Worm (Caenorhabditis elegans): ENCODE results near the gene C27F2.7.

The C27F2.7 gene

DNA sequence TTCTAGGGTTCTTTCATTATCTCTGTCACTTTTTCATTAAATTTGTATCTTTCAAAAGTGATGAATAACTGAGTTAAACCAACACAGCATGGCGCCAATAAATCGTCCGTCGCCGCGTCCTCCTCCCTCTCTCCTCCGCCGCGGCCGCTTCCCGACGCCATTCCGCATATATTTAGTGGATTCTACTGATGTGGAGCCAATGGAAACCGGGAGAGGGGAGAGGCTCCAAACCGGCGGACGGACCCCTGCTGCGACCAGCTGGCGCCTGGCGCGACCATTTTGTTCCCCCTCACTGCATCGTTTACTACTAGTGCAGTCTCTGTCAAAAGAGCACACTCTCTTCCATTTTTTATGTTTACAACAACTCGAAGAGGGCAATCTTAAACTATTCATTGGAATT lies 33.1 kb downstream of the C27F2.7 start (continued):
- peak in 1 of 2 experiments; percentile 67 for TF ChIP-seq daf-16 (GFP tag; optimal IDR thresholded peaks at IDR 0.05)
- TF ChIP-seq daf-16 (tag; optimal IDR thresholded peaks at IDR 0.05) = peak; percentile 12
- TF ChIP-seq ama-1 (optimal IDR thresholded peaks at IDR 0.05) = no peak
- TF ChIP-seq nhr-11 (tag; optimal IDR thresholded peaks at IDR 0.05) = no peak
- TF ChIP-seq rbr-2 (tag; optimal IDR thresholded peaks at IDR 0.05) = no peak
- TF ChIP-seq nhr-28 (tag; optimal IDR thresholded peaks at IDR 0.05) = no peak
- no peak for TF ChIP-seq zfp-2 (tag; optimal IDR thresholded peaks at IDR 0.05)
- no peak for TF ChIP-seq zfp-3 (GFP tag; conservative IDR thresholded peaks at IDR 0.05)
- no peak for TF ChIP-seq mxl-3 (GFP tag; optimal IDR thresholded peaks at IDR 0.05)
- TF ChIP-seq R02D3.7 (tag; optimal IDR thresholded peaks at IDR 0.05) = no peak

- TF ChIP-seq saeg-2 (GFP tag; IDR thresholded peaks at IDR 0.05) (no peak), zip-2 (tag; optimal IDR thresholded peaks at IDR 0.05) (no peak), unc-62 (GFP tag; optimal IDR thresholded peaks at IDR 0.05 in 1 of 2) (peak in 1 of 2 experiments; percentile 83), unc-62 (tag; optimal IDR thresholded peaks at IDR 0.05) (no peak), mes-2 (tag; optimal IDR thresholded peaks at IDR 0.05; ENCODE audit: poor library complexity, severe bottlenecking) (peak; percentile 25), ZK546.5 (tag; optimal IDR thresholded peaks at IDR 0.05) (no peak), hlh-11 (tag; optimal IDR thresholded peaks at IDR 0.05) (peak; percentile 58), mep-1 (tag; optimal IDR thresholded peaks at IDR 0.05) (peak; percentile 55), ctbp-1 (GFP tag; IDR thresholded peaks at IDR 0.05) (0 out of 2 replicates have a peak, but pooled peaks have one; percentile 25), T20F7.1 (GFP tag; optimal IDR thresholded peaks at IDR 0.05) (no peak), nhr-10 (tag; optimal IDR thresholded peaks at IDR 0.05) (no peak), hlh-30 (tag; optimal IDR thresholded peaks at IDR 0.05; ENCODE audit: insufficient read depth) (peak; percentile 97), egl-43 (GFP tag; IDR thresholded peaks at IDR 0.05) (peak; percentile 56; the same call in 1 of the 2 replicates), zip-11 (GFP tag; IDR thresholded peaks at IDR 0.05) (no peak), F37D6.2 (tag; optimal IDR thresholded peaks at IDR 0.05) (peak; percentile 7), dpl-1 (GFP tag; optimal IDR thresholded peaks at IDR 0.05) (no peak), arid-1 (GFP tag; conservative IDR thresholded peaks at IDR 0.05) (no peak), lir-3 (tag; optimal IDR thresholded peaks at IDR 0.05) (no peak), nhr-76 (tag; optimal IDR thresholded peaks at IDR 0.05) (no peak), fkh-10 (GFP tag; optimal IDR thresholded peaks at IDR 0.05) (peak; percentile 23), rbr-2 (tag; optimal IDR thresholded peaks at IDR 0.05) (peak; percentile 63), hif-1 (tag; optimal IDR thresholded peaks at IDR 0.05) (peak in 1 of 2 experiments; percentile 62), nhr-41 (GFP tag; IDR thresholded peaks at IDR 0.05) (no peak), set-16 (GFP tag; IDR thresholded peaks at IDR 0.05) (peak; percentile 67), mdl-1 (tag; optimal IDR thresholded peaks at IDR 0.05) (peak; percentile 59 to 86), nhr-77 (tag; optimal IDR thresholded peaks at IDR 0.05) (no peak), dmd-8 (GFP tag; IDR thresholded peaks at IDR 0.05) (no peak), ceh-20 (GFP tag; IDR thresholded peaks at IDR 0.05) (no peak), lin-38 (GFP tag; IDR thresholded peaks at IDR 0.05) (0 out of 2 replicates have a peak, but pooled peaks have one; percentile 26), unc-130 (GFP tag; optimal IDR thresholded peaks at IDR 0.05) (no peak), spr-1 (tag; optimal IDR thresholded peaks at IDR 0.05) (no peak), ceh-32 (tag; optimal IDR thresholded peaks at IDR 0.05; ENCODE audit: poor library complexity) (no peak), Y5F2A.4 (GFP tag; optimal IDR thresholded peaks at IDR 0.05) (no peak), ceh-28 (tag; optimal IDR thresholded peaks at IDR 0.05) (no peak), nhr-111 (GFP tag; optimal IDR thresholded peaks at IDR 0.05) (no peak), nhr-237 (tag; optimal IDR thresholded peaks at IDR 0.05) (no peak), madf-9 (GFP tag; conservative IDR thresholded peaks at IDR 0.05) (peak; percentile 64), tra-1 (GFP tag; IDR thresholded peaks at IDR 0.05) (peak; percentile 54; the same call in 1 of the 2 replicates), F44E2.7 (GFP tag; IDR thresholded peaks at IDR 0.05) (no peak), dve-1 (tag; optimal IDR thresholded peaks at IDR 0.05; ENCODE audit: insufficient read depth) (peak; percentile 13), lsy-2 (tag; optimal IDR thresholded peaks at IDR 0.05) (peak in 1 of 2 experiments; percentile 43), hmg-1.1 (GFP tag; IDR thresholded peaks at IDR 0.05) (peak; percentile 68)
These were observed 33.9 kb downstream of the C27F2.7 start for ce11 chrIII:4950345-4950744.

Measured in whole organism, L4 larva.